Fruit fly (Drosophila melanogaster) whole organism, embryonic: ENCODE measurements around the gene MED18.

ENCODE experiments used
- Bgb ChIP-seq: fragments of 200-800 bp; sonication (Bioruptor generic); IDR thresholded peaks from 2 replicates; pipeline ENCODE4 v1.3.6; 2022; ENCODE audit warnings: missing biosample characterization, missing genetic modification characterization; ENCODE audit not compliant: partially characterized antibody
- CG1024 ChIP-seq: fragments of 200-800 bp; sonication (Bioruptor generic); IDR thresholded peaks from 2 replicates; pipeline ENCODE4 v1.3.6; 2022; ENCODE audit warnings: missing biosample characterization, missing genetic modification characterization
- CG10543 ChIP-seq: fragments of 200-800 bp; sonication (Bioruptor generic); optimal IDR thresholded peaks from 3 replicates; lab custom pipeline; 2017; ENCODE audit warnings: missing biosample characterization, mild to moderate bottlenecking, missing genetic modification characterization, moderate library complexity
- CG12155 ChIP-seq: fragments of 200-800 bp; sonication (Bioruptor generic); optimal IDR thresholded peaks from 3 replicates; lab custom pipeline; 2016; ENCODE audit warnings: missing biosample characterization, missing genetic modification characterization
- CG12744 ChIP-seq: fragments of 200-800 bp; sonication (Bioruptor generic); optimal IDR thresholded peaks from 2 replicates; lab custom pipeline; 2016; ENCODE audit warnings: missing biosample characterization, missing genetic modification characterization
- CG1529 ChIP-seq: fragments of 200-800 bp; sonication (Bioruptor generic); optimal IDR thresholded peaks from 3 replicates; lab custom pipeline; 2018; ENCODE audit warnings: missing biosample characterization, missing genetic modification characterization
- CG1603 ChIP-seq: fragments of 200-800 bp; sonication (Bioruptor generic); optimal IDR thresholded peaks from 2 replicates; lab custom pipeline; 2019; ENCODE audit warnings: missing biosample characterization, mild to moderate bottlenecking, missing genetic modification characterization, moderate library complexity
- CG17359 ChIP-seq: fragments of 200-800 bp; sonication (Bioruptor generic); optimal IDR thresholded peaks from 3 replicates; lab custom pipeline; 2018; ENCODE audit warnings: missing biosample characterization, mild to moderate bottlenecking, missing genetic modification characterization, moderate library complexity
- CG17912 ChIP-seq: fragments of 200-800 bp; sonication (Bioruptor generic); optimal IDR thresholded peaks from 2 replicates; lab custom pipeline; 2018; ENCODE audit warnings: missing biosample characterization, mild to moderate bottlenecking, missing genetic modification characterization
- CG2712 ChIP-seq: fragments of 200-800 bp; optimal IDR thresholded peaks from 3 replicates; lab custom pipeline; 2019; ENCODE audit warnings: missing biosample characterization, mild to moderate bottlenecking, missing genetic modification characterization, moderate library complexity
- CG31388 ChIP-seq: fragments of 200-800 bp; sonication (Bioruptor generic); optimal IDR thresholded peaks from 2 replicates; lab custom pipeline; 2016; ENCODE audit warnings: missing biosample characterization, missing genetic modification characterization
- CG32532 ChIP-seq: fragments of 200-800 bp; sonication (Bioruptor generic); IDR thresholded peaks from 2 replicates; pipeline ENCODE4 v1.3.6; 2022; ENCODE audit warnings: missing biosample characterization, missing genetic modification characterization
- CG3281 ChIP-seq: fragments of 200-800 bp; sonication (Bioruptor generic); optimal IDR thresholded peaks from 3 replicates; lab custom pipeline; 2017; ENCODE audit warnings: missing biosample characterization, mild to moderate bottlenecking, missing genetic modification characterization
- CG6689 ChIP-seq: fragments of 200-800 bp; sonication (Bioruptor generic); IDR thresholded peaks from 2 replicates; pipeline ENCODE4 v1.3.6; 2022; ENCODE audit warnings: missing biosample characterization, missing genetic modification characterization
- CG8290 ChIP-seq, 3 experiments: fragments of 200-800 bp; sonication (Bioruptor generic); optimal IDR thresholded peaks; 2 replicates each; lab custom pipeline; 2016 to 2019; ENCODE audit warnings: missing biosample characterization in 3 of 3, missing genetic modification characterization in 3 of 3, mild to moderate bottlenecking in 2 of 3, moderate library complexity in 1 of 3
- CHES-1-like ChIP-seq: fragments of 200-800 bp; sonication (Bioruptor generic); optimal IDR thresholded peaks from 2 replicates; lab custom pipeline; 2016; ENCODE audit warnings: missing biosample characterization, missing genetic modification characterization
- D19A ChIP-seq: fragments of 200-800 bp; optimal IDR thresholded peaks from 3 replicates; lab custom pipeline; 2019; ENCODE audit warnings: missing biosample characterization, mild to moderate bottlenecking, missing genetic modification characterization, moderate library complexity
- Dip3 ChIP-seq: fragments of 200-800 bp; sonication (Bioruptor generic); optimal IDR thresholded peaks from 3 replicates; lab custom pipeline; 2016; ENCODE audit warnings: missing biosample characterization, missing genetic modification characterization
- Elba2 ChIP-seq: fragments of 200-800 bp; sonication (Bioruptor generic); optimal IDR thresholded peaks from 3 replicates; lab custom pipeline; 2016; ENCODE audit warnings: missing biosample characterization, missing genetic modification characterization
- GATAe ChIP-seq: fragments of 200-800 bp; sonication (Bioruptor generic); conservative IDR thresholded peaks from 2 replicates; pipeline ENCODE4 v1.3.6; 2022; ENCODE audit warnings: missing biosample characterization, missing genetic modification characterization
- Gsc ChIP-seq: fragments of 200-800 bp; sonication (Bioruptor generic); IDR thresholded peaks from 2 replicates; pipeline ENCODE4 v1.3.6; 2022; ENCODE audit warnings: missing biosample characterization, missing genetic modification characterization
- H2.0 ChIP-seq: fragments of 200-800 bp; sonication (Bioruptor generic); IDR thresholded peaks from 2 replicates; pipeline ENCODE4 v1.3.6; 2022; ENCODE audit warnings: missing biosample characterization, missing genetic modification characterization
- HLHmδ ChIP-seq: fragments of 200-800 bp; sonication (Bioruptor generic); optimal IDR thresholded peaks from 2 replicates; lab custom pipeline; 2018; ENCODE audit warnings: missing biosample characterization, mild to moderate bottlenecking, missing genetic modification characterization, moderate library complexity
- Lim3 ChIP-seq: fragments of 200-800 bp; sonication (Bioruptor generic); IDR thresholded peaks from 2 replicates; pipeline ENCODE4 v1.3.6; 2022; ENCODE audit warnings: missing biosample characterization, missing genetic modification characterization
- Meics ChIP-seq: fragments of 200-800 bp; sonication (Bioruptor generic); optimal IDR thresholded peaks from 2 replicates; lab custom pipeline; 2017; ENCODE audit warnings: missing biosample characterization, mild to moderate bottlenecking, missing genetic modification characterization
- Neu2 ChIP-seq: fragments of 200-800 bp; sonication (Bioruptor generic); optimal IDR thresholded peaks from 3 replicates; lab custom pipeline; 2016; ENCODE audit warnings: missing biosample characterization, missing genetic modification characterization, borderline replicate concordance
- Nf-YC ChIP-seq: fragments of 200-800 bp; optimal IDR thresholded peaks from 3 replicates; lab custom pipeline; 2019; ENCODE audit warnings: missing biosample characterization, mild to moderate bottlenecking, missing genetic modification characterization, moderate library complexity
- Optix ChIP-seq: fragments of 200-800 bp; sonication (Bioruptor generic); IDR thresholded peaks from 3 replicates; pipeline ENCODE4 v1.3.6; 2022; ENCODE audit warnings: missing biosample characterization, missing genetic modification characterization
- Six4 ChIP-seq: fragments of 200-800 bp; sonication (Bioruptor generic); optimal IDR thresholded peaks from 2 replicates; lab custom pipeline; 2016; ENCODE audit warnings: missing biosample characterization, missing genetic modification characterization
- bab2 ChIP-seq: fragments of 200-800 bp; sonication (Bioruptor generic); optimal IDR thresholded peaks from 2 replicates; lab custom pipeline; 2016; ENCODE audit warnings: missing biosample characterization, missing genetic modification characterization
- hbn ChIP-seq: fragments of 200-800 bp; sonication (Bioruptor generic); IDR thresholded peaks from 2 replicates; pipeline ENCODE4 v1.3.6; 2022; ENCODE audit warnings: missing biosample characterization, missing genetic modification characterization; ENCODE audit not compliant: partially characterized antibody
- inv ChIP-seq: fragments of 200-800 bp; sonication (Bioruptor generic); IDR thresholded peaks from 2 replicates; pipeline ENCODE4 v1.3.6; 2022; ENCODE audit warnings: missing biosample characterization, missing genetic modification characterization; ENCODE audit not compliant: partially characterized antibody
- kni ChIP-seq: fragments of 200-800 bp; sonication (Bioruptor generic); optimal IDR thresholded peaks from 3 replicates; lab custom pipeline; 2017; ENCODE audit warnings: mild to moderate bottlenecking, missing biosample characterization, missing genetic modification reagents, missing genetic modification characterization
- lmd ChIP-seq: fragments of 200-800 bp; sonication (Bioruptor generic); IDR thresholded peaks from 2 replicates; pipeline ENCODE4 v1.3.6; 2022; ENCODE audit warnings: missing biosample characterization, missing genetic modification characterization
- nau ChIP-seq: fragments of 200-800 bp; sonication (Bioruptor generic); optimal IDR thresholded peaks from 3 replicates; lab custom pipeline; 2017; ENCODE audit warnings: missing biosample characterization, mild to moderate bottlenecking, missing genetic modification characterization, missing genetic modification reagents
- phol ChIP-seq: fragments of 200-800 bp; sonication (Bioruptor generic); optimal IDR thresholded peaks from 3 replicates; lab custom pipeline; 2018; ENCODE audit warnings: missing biosample characterization, mild to moderate bottlenecking, missing genetic modification characterization, moderate library complexity
- ro ChIP-seq: fragments of 200-800 bp; sonication (Bioruptor generic); IDR thresholded peaks from 2 replicates; pipeline ENCODE4 v1.3.6; 2022; ENCODE audit warnings: missing biosample characterization, missing genetic modification characterization
- seq ChIP-seq: fragments of 200-800 bp; sonication (Bioruptor generic); IDR thresholded peaks from 2 replicates; pipeline ENCODE4 v1.3.6; 2022; ENCODE audit warnings: missing biosample characterization, missing genetic modification characterization
- stc ChIP-seq: fragments of 200-800 bp; sonication (Bioruptor generic); IDR thresholded peaks from 2 replicates; pipeline ENCODE4 v1.3.6; 2022; ENCODE audit warnings: missing biosample characterization, missing genetic modification characterization
- vfl ChIP-seq: fragments of 200-800 bp; sonication (Bioruptor generic); optimal IDR thresholded peaks from 2 replicates; lab custom pipeline; 2016; ENCODE audit warnings: missing biosample characterization, missing genetic modification characterization

MED18 gene

DNA sequence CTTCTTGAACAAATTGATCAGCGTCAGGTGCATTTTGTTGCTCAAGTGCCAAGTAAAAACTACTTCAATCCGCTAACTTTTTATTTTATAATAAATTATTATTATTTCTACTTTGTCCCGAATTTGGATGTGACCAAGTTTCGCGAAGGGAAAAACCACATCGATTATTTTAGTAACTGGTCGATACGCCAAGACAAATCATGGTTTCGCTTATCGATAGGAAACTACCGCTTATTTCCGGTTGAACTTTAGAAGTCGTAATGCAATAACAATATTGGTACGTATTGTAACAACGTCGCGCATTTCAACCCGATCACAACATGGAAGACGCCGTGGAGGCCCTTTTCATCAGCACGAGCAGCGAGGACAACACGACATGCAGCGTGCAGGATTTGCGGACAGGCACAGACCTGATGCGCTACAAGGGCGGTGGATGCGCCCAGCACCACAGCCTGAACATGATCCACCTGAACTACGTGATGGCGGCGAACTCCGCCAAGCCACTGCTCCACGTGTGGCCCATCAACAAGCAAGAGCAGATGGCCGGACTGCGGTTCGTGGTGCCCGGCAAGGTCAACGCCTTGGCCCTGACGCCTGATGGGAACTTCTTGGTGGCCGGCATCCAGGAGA, 11.5 kb downstream of the MED18 start, which contains the start of the genes CG14817 and CG14805 (continued):
- TF ChIP-seq Dip3 (GFP tag; lab: Kevin White, UChicago): no peak
- TF ChIP-seq bab2 (GFP tag; lab: Kevin White, UChicago): no peak
- peak; percentile 27; the same call in 1 of the 2 replicates for TF ChIP-seq H2.0 (GFP tag; lab: Robert Waterston, UW)
- no peak for TF ChIP-seq GATAe (GFP tag; lab: Robert Waterston, UW)
- TF ChIP-seq vfl (GFP tag; lab: Kevin White, UChicago): no peak
- peak; percentile 17; the same call in 1 of the 2 replicates for TF ChIP-seq lmd (GFP tag; lab: Robert Waterston, UW)
- TF ChIP-seq CG2712 (tag; lab: Kevin White, UChicago): peak; percentile 64
- TF ChIP-seq CG32532 (GFP tag; lab: Robert Waterston, UW): peak; percentile 70
- no peak for TF ChIP-seq CG1603 (tag; lab: Kevin White, UChicago)
- peak; percentile 89 for TF ChIP-seq Meics
- peak; percentile 58; the same call in 1 of the 2 replicates for TF ChIP-seq seq (GFP tag; lab: Robert Waterston, UW)
- TF ChIP-seq CG10543: peak; percentile 89
- TF ChIP-seq CG12744 (GFP tag; lab: Kevin White, UChicago): peak; percentile 19
- peak; percentile 60; the same call in 1 of the 2 replicates for TF ChIP-seq Bgb (GFP tag; lab: Robert Waterston, UW)
- TF ChIP-seq Neu2 (GFP tag; lab: Kevin White, UChicago): no peak
- peak; percentile 69 for TF ChIP-seq phol (tag; lab: Kevin White, UChicago)
- TF ChIP-seq CG8290 (GFP tag; optimal IDR thresholded peaks at IDR 0.05; lab: Kevin White, UChicago): peak; percentile 27
- TF ChIP-seq CG8290 (tag; optimal IDR thresholded peaks at IDR 0.05; lab: Kevin White, UChicago): peak in 1 of 2 experiments; percentile 59
- peak; percentile 81 for TF ChIP-seq HLHmδ (GFP tag; lab: Kevin White, UChicago)
- TF ChIP-seq nau: no peak
- peak; percentile 21 for TF ChIP-seq D19A
- no peak for TF ChIP-seq ro (GFP tag; lab: Robert Waterston, UW)
- peak; percentile 56 for TF ChIP-seq kni (GFP tag; lab: Kevin White, UChicago)
- peak; percentile 67 for TF ChIP-seq Nf-YC
- no peak for TF ChIP-seq CG1024 (GFP tag; lab: Robert Waterston, UW)
- TF ChIP-seq Six4 (GFP tag; lab: Kevin White, UChicago): peak; percentile 34
- peak; percentile 41 for TF ChIP-seq CHES-1-like (GFP tag; lab: Kevin White, UChicago)
- peak; percentile 73 for TF ChIP-seq CG17359 (tag; lab: Kevin White, UChicago)
- TF ChIP-seq stc (GFP tag; lab: Robert Waterston, UW): peak; percentile 54
- TF ChIP-seq CG6689: 0 out of 2 replicates have a peak, but pooled peaks have one; percentile 19
- TF ChIP-seq CG31388 (GFP tag; lab: Kevin White, UChicago): no peak
- peak; percentile 54 for TF ChIP-seq CG1529 (GFP tag; lab: Kevin White, UChicago)
- TF ChIP-seq CG3281: peak; percentile 89
- TF ChIP-seq Optix: 0 out of 3 replicates have a peak, but pooled peaks have one; percentile 22
- peak; percentile 62 for TF ChIP-seq hbn (GFP tag; lab: Robert Waterston, UW)
- no peak; the same call in 1 of the 2 replicates for TF ChIP-seq inv (GFP tag; lab: Robert Waterston, UW)
- TF ChIP-seq Lim3 (GFP tag; lab: Robert Waterston, UW): no peak
- no peak for TF ChIP-seq CG12155 (GFP tag; lab: Kevin White, UChicago)
- TF ChIP-seq Elba2 (GFP tag; lab: Kevin White, UChicago): no peak
- TF ChIP-seq CG17912 (GFP tag; lab: Kevin White, UChicago): peak; percentile 84
- TF ChIP-seq Gsc (GFP tag; lab: Robert Waterston, UW): no peak
